Worm (Caenorhabditis elegans) whole organism, young adult: ENCODE data around the gene F58A4.2.
A peak's percentile ranks its signal among the peaks of the same experiment; 100 is the strongest.

Source experiments
- B0019.2 ChIP-seq: fragments of 200-800 bp; sonication (Bioruptor generic); conservative IDR thresholded peaks from 2 replicates; pipeline ENCODE4 v1.3.6; 2022; ENCODE audit warnings: missing genetic modification reagents, missing genetic modification characterization, missing compliant biosample characterization
- B0336.3 ChIP-seq: fragments of 200-800 bp; sonication (Bioruptor generic); IDR thresholded peaks from 2 replicates; pipeline ENCODE4 v1.3.6; 2022; ENCODE audit warnings: missing genetic modification characterization, missing compliant biosample characterization
- C17E4.6 ChIP-seq: fragments of 200-800 bp; sonication (Bioruptor generic); IDR thresholded peaks from 2 replicates; pipeline ENCODE4 v1.3.6; 2022; ENCODE audit warnings: missing genetic modification reagents, missing genetic modification characterization, missing compliant biosample characterization
- F10E7.11 ChIP-seq: sonication (generic microtip); optimal IDR thresholded peaks from 2 replicates; lab custom pipeline; 2017; ENCODE audit warnings: mild to moderate bottlenecking, missing genetic modification characterization, moderate library complexity, missing compliant biosample characterization
- F39B2.1 ChIP-seq: fragments of 200-800 bp; sonication (Bioruptor generic); IDR thresholded peaks from 2 replicates; pipeline ENCODE4 v1.3.6; 2022; ENCODE audit warnings: missing genetic modification reagents, missing genetic modification characterization, missing compliant biosample characterization
- F49E8.2 ChIP-seq: sonication (generic microtip); optimal IDR thresholded peaks from 3 replicates; lab custom pipeline; 2017; ENCODE audit warnings: missing genetic modification characterization, mild to moderate bottlenecking, missing compliant biosample characterization, antibody characterized with exemption, moderate library complexity; ENCODE audit not compliant: insufficient read depth
- F52B5.7 ChIP-seq: sonication (generic microtip); optimal IDR thresholded peaks from 2 replicates; lab custom pipeline; 2016; ENCODE audit warnings: mild to moderate bottlenecking, missing genetic modification characterization, missing compliant biosample characterization
- K12H6.12 ChIP-seq: fragments of 200-800 bp; sonication (Bioruptor generic); optimal IDR thresholded peaks from 2 replicates; lab custom pipeline; 2018; ENCODE audit warnings: mild to moderate bottlenecking, missing genetic modification characterization, missing compliant biosample characterization
- Y53G8AR.9 ChIP-seq: fragments of 200-800 bp; sonication (Bioruptor generic); conservative IDR thresholded peaks from 2 replicates; pipeline ENCODE4 v1.3.6; 2022; ENCODE audit warnings: missing genetic modification reagents, missing genetic modification characterization, missing compliant biosample characterization
- Y56A3A.18 ChIP-seq: fragments of 200-800 bp; sonication (Bioruptor generic); IDR thresholded peaks from 2 replicates; pipeline ENCODE4 v1.3.6; 2022; ENCODE audit warnings: missing genetic modification reagents, missing genetic modification characterization, missing compliant biosample characterization
- Y95B8A.8 ChIP-seq: fragments of 200-800 bp; sonication (Bioruptor generic); IDR thresholded peaks from 2 replicates; pipeline ENCODE4 v1.3.6; 2022; ENCODE audit warnings: missing genetic modification reagents, missing genetic modification characterization, missing compliant biosample characterization
- akir-1 ChIP-seq: fragments of 200-800 bp; sonication (Bioruptor generic); optimal IDR thresholded peaks from 2 replicates; lab custom pipeline; 2018; ENCODE audit warnings: mild to moderate bottlenecking, missing genetic modification characterization, moderate library complexity, missing compliant biosample characterization
- athp-1 ChIP-seq: sonication (generic microtip); optimal IDR thresholded peaks from 2 replicates; lab custom pipeline; 2017; ENCODE audit warnings: mild to moderate bottlenecking, missing genetic modification characterization, missing compliant biosample characterization
- attf-5 ChIP-seq: fragments of 200-800 bp; sonication (Bioruptor generic); optimal IDR thresholded peaks from 2 replicates; lab custom pipeline; 2018; ENCODE audit warnings: mild to moderate bottlenecking, missing genetic modification characterization, missing compliant biosample characterization
- attf-6 ChIP-seq: fragments of 200-800 bp; sonication (Bioruptor generic); IDR thresholded peaks from 2 replicates; pipeline ENCODE4 v1.3.6; 2022; ENCODE audit warnings: missing genetic modification reagents, missing genetic modification characterization, missing compliant biosample characterization
- bed-1 ChIP-seq: fragments of 200-800 bp; sonication (Bioruptor generic); IDR thresholded peaks from 2 replicates; pipeline ENCODE4 v1.3.6; 2022; ENCODE audit warnings: missing genetic modification reagents, missing genetic modification characterization, missing compliant biosample characterization
- ceh-100 ChIP-seq: fragments of 200-800 bp; sonication (Bioruptor generic); IDR thresholded peaks from 2 replicates; pipeline ENCODE4 v1.3.6; 2022; ENCODE audit warnings: missing genetic modification reagents, missing genetic modification characterization, missing compliant biosample characterization
- ceh-40 ChIP-seq: fragments of 200-800 bp; sonication (Bioruptor generic); IDR thresholded peaks from 2 replicates; pipeline ENCODE4 v1.3.6; 2022; ENCODE audit warnings: missing genetic modification characterization, missing compliant biosample characterization
- ceh-58 ChIP-seq: fragments of 200-800 bp; sonication (Bioruptor generic); IDR thresholded peaks from 2 replicates; pipeline ENCODE4 v1.3.6; 2022; ENCODE audit warnings: missing genetic modification characterization, missing compliant biosample characterization
- ceh-79 ChIP-seq: sonication (generic microtip); optimal IDR thresholded peaks from 2 replicates; lab custom pipeline; 2017; ENCODE audit warnings: mild to moderate bottlenecking, missing genetic modification characterization, missing compliant biosample characterization
- die-1 ChIP-seq: sonication (generic microtip); optimal IDR thresholded peaks from 2 replicates; lab custom pipeline; 2016; ENCODE audit warnings: missing genotype, mild to moderate bottlenecking, missing genetic modification characterization, missing compliant biosample characterization
- him-1 ChIP-seq: sonication (generic microtip); optimal IDR thresholded peaks from 2 replicates; lab custom pipeline; 2016; ENCODE audit warnings: missing genotype, missing genetic modification reagents, missing genetic modification characterization, missing compliant biosample characterization
- hmg-1.2 ChIP-seq: fragments of 200-800 bp; sonication (Bioruptor generic); IDR thresholded peaks from 2 replicates; pipeline ENCODE4 v1.3.6; 2022; ENCODE audit warnings: missing genetic modification reagents, missing genetic modification characterization, missing compliant biosample characterization
- hrde-1 ChIP-seq: sonication (generic microtip); optimal IDR thresholded peaks from 2 replicates; lab custom pipeline; 2016; ENCODE audit warnings: missing genetic modification characterization, mild to moderate bottlenecking, missing compliant biosample characterization, moderate library complexity, missing genotype, missing genetic modification reagents, borderline replicate concordance
- lin-26 ChIP-seq: fragments of 200-800 bp; sonication (Bioruptor generic); IDR thresholded peaks from 2 replicates; pipeline ENCODE4 v1.3.6; 2022; ENCODE audit warnings: missing genetic modification reagents, missing genetic modification characterization, missing compliant biosample characterization
- lin-35 ChIP-seq, 3 experiments: fragments of 150-350 bp in 2 of 3; sonication (generic microtip) in 1 of 3; optimal IDR thresholded peaks; 2 replicates each; lab custom pipeline; 2014 to 2018; ENCODE audit warnings: missing biosample characterization in 3 of 3, missing genetic modification characterization in 3 of 3, missing genetic modification reagents in 3 of 3
- lin-54 ChIP-seq: fragments of 200-800 bp; sonication (Bioruptor generic); optimal IDR thresholded peaks from 2 replicates; lab custom pipeline; 2018; ENCODE audit warnings: mild to moderate bottlenecking, missing genetic modification characterization, missing compliant biosample characterization
- lir-1 ChIP-seq: fragments of 200-800 bp; sonication (Bioruptor generic); conservative IDR thresholded peaks from 2 replicates; pipeline ENCODE4 v1.3.6; 2022; ENCODE audit warnings: missing genetic modification reagents, missing genetic modification characterization, missing compliant biosample characterization
- madf-6 ChIP-seq: fragments of 200-800 bp; sonication (Bioruptor generic); IDR thresholded peaks from 2 replicates; pipeline ENCODE4 v1.3.6; 2022; ENCODE audit warnings: missing genetic modification reagents, missing genetic modification characterization, missing compliant biosample characterization
- madf-8 ChIP-seq: fragments of 200-800 bp; sonication (Bioruptor generic); conservative IDR thresholded peaks from 2 replicates; pipeline ENCODE4 v1.3.6; 2022; ENCODE audit warnings: missing genetic modification reagents, missing genetic modification characterization, missing compliant biosample characterization
- mcd-1 ChIP-seq: fragments of 200-800 bp; sonication (Bioruptor generic); IDR thresholded peaks from 2 replicates; pipeline ENCODE4 v1.3.6; 2022; ENCODE audit warnings: missing genetic modification reagents, missing genetic modification characterization, missing compliant biosample characterization
- nfya-2 ChIP-seq: fragments of 200-800 bp; sonication (Bioruptor generic); IDR thresholded peaks from 2 replicates; pipeline ENCODE4 v1.3.6; 2022; ENCODE audit warnings: missing genetic modification reagents, missing genetic modification characterization, missing compliant biosample characterization
- nhr-179 ChIP-seq: sonication (generic microtip); optimal IDR thresholded peaks from 2 replicates; lab custom pipeline; 2016; ENCODE audit warnings: mild to moderate bottlenecking, missing genetic modification characterization, missing compliant biosample characterization
- nhr-90 ChIP-seq: sonication (generic microtip); optimal IDR thresholded peaks from 2 replicates; lab custom pipeline; 2016; ENCODE audit warnings: missing genotype, mild to moderate bottlenecking, missing genetic modification characterization, missing compliant biosample characterization
- pbrm-1 ChIP-seq: fragments of 200-800 bp; sonication (Bioruptor generic); IDR thresholded peaks from 2 replicates; pipeline ENCODE4 v1.3.6; 2022; ENCODE audit warnings: missing genetic modification reagents, missing genetic modification characterization, missing compliant biosample characterization
- pha-4 ChIP-seq: fragments of 150-350 bp; sonication (generic microtip); optimal IDR thresholded peaks from 2 replicates; lab custom pipeline; 2014; ENCODE audit warnings: missing biosample characterization, missing genetic modification reagents, missing genetic modification characterization
- rcor-1 ChIP-seq: fragments of 200-800 bp; sonication (Bioruptor generic); IDR thresholded peaks from 2 replicates; pipeline ENCODE4 v1.3.6; 2022; ENCODE audit warnings: missing genetic modification reagents, missing genetic modification characterization, missing compliant biosample characterization
- snpc-1.3 ChIP-seq: sonication (generic microtip); optimal IDR thresholded peaks from 2 replicates; lab custom pipeline; 2017; ENCODE audit warnings: missing genetic modification characterization, mild to moderate bottlenecking, missing compliant biosample characterization, antibody characterized with exemption, moderate library complexity, missing genotype, missing genetic modification reagents; ENCODE audit not compliant: insufficient read depth
- snpc-3.4 ChIP-seq: sonication (generic microtip); optimal IDR thresholded peaks from 2 replicates; lab custom pipeline; 2017; ENCODE audit warnings: missing genetic modification characterization, mild to moderate bottlenecking, missing compliant biosample characterization, antibody characterized with exemption, moderate library complexity, missing genotype, missing genetic modification reagents
- snpc-4 ChIP-seq, 5 experiments: fragments of 150-350 bp in 1 of 5; sonication (generic microtip) in 4 of 5; optimal IDR thresholded peaks; 2 replicates each; lab custom pipeline; 2014 to 2018; ENCODE audit warnings: missing genetic modification characterization in 5 of 5, missing biosample characterization in 3 of 5, antibody characterized with exemption in 2 of 5, mild to moderate bottlenecking in 2 of 5, missing compliant biosample characterization in 2 of 5, missing genotype in 2 of 5, moderate library complexity in 2 of 5, missing genetic modification reagents in 1 of 5
- sptf-2 ChIP-seq: fragments of 200-800 bp; sonication (Bioruptor generic); optimal IDR thresholded peaks from 2 replicates; lab custom pipeline; 2018; ENCODE audit warnings: mild to moderate bottlenecking, missing genetic modification characterization, missing compliant biosample characterization
- tbp1 ChIP-seq: fragments of 200-800 bp; sonication (Bioruptor generic); optimal IDR thresholded peaks from 2 replicates; lab custom pipeline; 2018; ENCODE audit warnings: mild to moderate bottlenecking, missing genetic modification characterization, missing compliant biosample characterization
- tbx-9 ChIP-seq: sonication (generic microtip); optimal IDR thresholded peaks from 2 replicates; lab custom pipeline; 2016; ENCODE audit warnings: borderline replicate concordance, missing genetic modification characterization, inconsistent platforms, missing compliant biosample characterization
- tlf-1 ChIP-seq: fragments of 200-800 bp; sonication (Bioruptor generic); optimal IDR thresholded peaks from 2 replicates; lab custom pipeline; 2018; ENCODE audit warnings: mild to moderate bottlenecking, missing genetic modification characterization, missing compliant biosample characterization
- unc-130 ChIP-seq: sonication (generic microtip); optimal IDR thresholded peaks from 2 replicates; lab custom pipeline; 2016; ENCODE audit warnings: missing genetic modification reagents, missing genetic modification characterization, missing compliant biosample characterization
- xnd-1 ChIP-seq: sonication (generic microtip); optimal IDR thresholded peaks from 2 replicates; lab custom pipeline; 2016; ENCODE audit warnings: missing genotype, missing genetic modification reagents, missing genetic modification characterization, missing compliant biosample characterization
- zim-3 ChIP-seq: sonication (generic microtip); optimal IDR thresholded peaks from 2 replicates; lab custom pipeline; 2017; ENCODE audit warnings: mild to moderate bottlenecking, missing genetic modification characterization, moderate library complexity, missing compliant biosample characterization

Gene F58A4.2

ce11 chrIII:9615114-9615513 is 14.6 kb upstream of the F58A4.2 start:
- no peak for TF ChIP-seq K12H6.12 (tag; lab: Kevin White, UChicago)
- TF ChIP-seq zim-3 (tag; lab: Kevin White, UChicago): no peak
- TF ChIP-seq madf-8 (GFP tag; lab: Robert Waterston, UW): peak; percentile 54; the same call in 1 of the 2 replicates
- peak; percentile 97 for TF ChIP-seq F49E8.2 (tag; lab: Kevin White, UChicago)
- TF ChIP-seq ceh-40: 0 out of 2 replicates have a peak, but pooled peaks have one; percentile 18
- peak; percentile 80 for TF ChIP-seq attf-6
- TF ChIP-seq akir-1: no peak
- TF ChIP-seq die-1 (tag; lab: Kevin White, UChicago): peak; percentile 43
- TF ChIP-seq Y56A3A.18 (GFP tag; lab: Robert Waterston, UW): peak; percentile 69; the same call in 1 of the 2 replicates
- TF ChIP-seq B0336.3: peak; percentile 69; the same call in 1 of the 2 replicates
- TF ChIP-seq snpc-1.3 (tag; lab: Kevin White, UChicago): peak; percentile 58
- TF ChIP-seq snpc-4 (GFP tag; optimal IDR thresholded peaks at IDR 0.05; lab: Kevin White, UChicago): no peak
- TF ChIP-seq snpc-4 (tag; optimal IDR thresholded peaks at IDR 0.05; lab: Kevin White, UChicago): peak in 1 of 4 experiments; percentile 10
- peak; percentile 76 for TF ChIP-seq lin-26 (GFP tag; lab: Robert Waterston, UW)
- TF ChIP-seq Y53G8AR.9 (GFP tag; lab: Robert Waterston, UW): peak; percentile 90
- peak; percentile 41; the same call in 1 of the 2 replicates for TF ChIP-seq C17E4.6
- TF ChIP-seq mcd-1 (GFP tag; lab: Robert Waterston, UW): no peak; the same call in 1 of the 2 replicates
- peak; percentile 80 for TF ChIP-seq athp-1
- TF ChIP-seq madf-6 (GFP tag; lab: Robert Waterston, UW): peak; percentile 83
- peak; percentile 49; the same call in 1 of the 2 replicates for TF ChIP-seq ceh-100 (GFP tag; lab: Robert Waterston, UW)
- peak; percentile 36 for TF ChIP-seq unc-130
- TF ChIP-seq tbx-9 (tag; lab: Kevin White, UChicago): no peak
- TF ChIP-seq pha-4 (tag; lab: Kevin White, UChicago): no peak
- TF ChIP-seq sptf-2 (GFP tag; lab: Kevin White, UChicago): no peak
- TF ChIP-seq bed-1: no peak
- peak; percentile 17 for TF ChIP-seq attf-5 (GFP tag; lab: Kevin White, UChicago)
- TF ChIP-seq hmg-1.2: peak; percentile 44
- TF ChIP-seq xnd-1 (tag; lab: Kevin White, UChicago): peak; percentile 21
- no peak for TF ChIP-seq nhr-179 (tag; lab: Kevin White, UChicago)
- no peak for TF ChIP-seq lin-35 (GFP tag; optimal IDR thresholded peaks at IDR 0.05; lab: Kevin White, UChicago)
- TF ChIP-seq rcor-1 (GFP tag; lab: Robert Waterston, UW): peak; percentile 26; the same call in 1 of the 2 replicates
- peak; percentile 48 for TF ChIP-seq him-1 (tag; lab: Kevin White, UChicago)
- TF ChIP-seq Y95B8A.8 (GFP tag; lab: Robert Waterston, UW): peak; percentile 58
- 0 out of 2 replicates have a peak, but pooled peaks have one; percentile 23 for TF ChIP-seq B0019.2 (GFP tag; lab: Robert Waterston, UW)
- TF ChIP-seq F10E7.11: no peak
- no peak for TF ChIP-seq ceh-58 (GFP tag; lab: Robert Waterston, UW)
- peak; percentile 40 for TF ChIP-seq tbp1 (GFP tag; lab: Kevin White, UChicago)
- TF ChIP-seq lir-1 (GFP tag; lab: Robert Waterston, UW): no peak
- TF ChIP-seq pbrm-1: peak; percentile 64
- peak; percentile 58; the same call in 1 of the 2 replicates for TF ChIP-seq F39B2.1 (GFP tag; lab: Robert Waterston, UW)
- peak; percentile 80 for TF ChIP-seq tlf-1
- TF ChIP-seq nfya-2 (GFP tag; lab: Robert Waterston, UW): 0 out of 2 replicates have a peak, but pooled peaks have one; percentile 11
- TF ChIP-seq lin-54: peak; percentile 63
- peak; percentile 65 for TF ChIP-seq snpc-3.4
- TF ChIP-seq hrde-1 (tag; lab: Kevin White, UChicago): peak; percentile 72
- TF ChIP-seq nhr-90 (tag; lab: Kevin White, UChicago): no peak
- peak; percentile 77 for TF ChIP-seq F52B5.7 (tag; lab: Kevin White, UChicago)
- TF ChIP-seq ceh-79: no peak
